Worm (Caenorhabditis elegans) whole organism, L2 larva: ENCODE results near the gene elo-5.

ENCODE experiments used
- ama-1 ChIP-seq: fragments of 150-350 bp; optimal IDR thresholded peaks from 2 replicates; lab custom pipeline; 2018; ENCODE audit warnings: inconsistent platforms
- dmd-4 ChIP-seq: sonication (generic microtip); optimal IDR thresholded peaks from 2 replicates; lab custom pipeline; 2017; ENCODE audit warnings: missing biosample characterization, missing genetic modification characterization
- fos-1 ChIP-seq: fragments of 150-350 bp; optimal IDR thresholded peaks from 2 replicates; lab custom pipeline; 2014; ENCODE audit warnings: missing biosample characterization, missing genetic modification characterization
- lsy-2 ChIP-seq, 2 experiments: fragments of 150-350 bp in 1 of 2; sonication (generic microtip) in 1 of 2; optimal IDR thresholded peaks; 2 replicates each; lab custom pipeline; 2014 to 2017; ENCODE audit warnings: missing biosample characterization in 2 of 2, missing genetic modification characterization in 2 of 2
- mdl-1 ChIP-seq, 2 experiments: fragments of 150-350 bp in 1 of 2; sonication (generic microtip) in 1 of 2; optimal IDR thresholded peaks; 2 replicates each; lab custom pipeline; 2017; ENCODE audit warnings: missing biosample characterization in 2 of 2, missing genetic modification characterization in 2 of 2
- nhr-6 ChIP-seq: fragments of 150-350 bp; optimal IDR thresholded peaks from 2 replicates; lab custom pipeline; 2014; ENCODE audit warnings: missing biosample characterization, missing genetic modification characterization
- snpc-4 ChIP-seq: fragments of 150-350 bp; optimal IDR thresholded peaks from 2 replicates; lab custom pipeline; 2014; ENCODE audit warnings: missing biosample characterization, missing genetic modification characterization
- unc-55 ChIP-seq: fragments of 150-350 bp; sonication (generic microtip); optimal IDR thresholded peaks from 3 replicates; lab custom pipeline; 2014; ENCODE audit warnings: missing biosample characterization, missing genetic modification reagents, missing genetic modification characterization
- unc-62 ChIP-seq: fragments of 150-350 bp; optimal IDR thresholded peaks from 2 replicates; lab custom pipeline; 2014; ENCODE audit warnings: missing biosample characterization, missing genetic modification reagents, missing genetic modification characterization
- zag-1 ChIP-seq: fragments of 150-350 bp; optimal IDR thresholded peaks from 2 replicates; lab custom pipeline; 2014; ENCODE audit warnings: missing biosample characterization, missing genetic modification characterization
- ztf-11 ChIP-seq: sonication (generic microtip); optimal IDR thresholded peaks from 2 replicates; lab custom pipeline; 2017; ENCODE audit warnings: missing biosample characterization, missing genetic modification characterization

DNA sequence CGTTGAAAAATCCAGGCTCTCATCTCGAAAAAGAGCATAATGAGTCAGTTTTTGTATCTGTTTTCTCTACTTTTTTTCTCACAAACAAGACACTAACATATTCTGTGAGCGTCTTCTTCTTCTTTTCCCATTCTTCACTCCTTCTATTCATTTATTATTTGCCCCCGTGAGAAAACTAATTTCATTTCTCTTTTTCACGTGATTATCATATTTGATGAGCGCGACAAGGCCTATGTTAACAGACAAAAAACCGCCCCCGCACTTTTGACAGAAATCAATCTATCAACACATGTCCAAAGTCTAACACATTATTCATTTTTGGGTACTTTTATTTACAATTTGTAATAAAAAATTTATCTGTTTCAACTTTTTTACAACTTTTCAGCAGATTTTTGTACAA lies 39.3 kb downstream of the elo-5 start:
- TF ChIP-seq dmd-4 (tag; lab: Kevin White, UChicago): no peak
- TF ChIP-seq mdl-1 (tag; optimal IDR thresholded peaks at IDR 0.05; lab: Kevin White, UChicago): no peak
- TF ChIP-seq ama-1 (lab: Kevin White, UChicago): no peak
- TF ChIP-seq fos-1 (tag; lab: Kevin White, UChicago): no peak
- TF ChIP-seq unc-55 (GFP tag; lab: Kevin White, UChicago): no peak
- TF ChIP-seq unc-62 (GFP tag; lab: Kevin White, UChicago): no peak
- TF ChIP-seq zag-1: no peak
- TF ChIP-seq lsy-2 (tag; optimal IDR thresholded peaks at IDR 0.05; lab: Kevin White, UChicago): no peak
- TF ChIP-seq ztf-11 (tag; lab: Kevin White, UChicago): no peak
- no peak for TF ChIP-seq snpc-4 (tag; lab: Kevin White, UChicago)
- TF ChIP-seq nhr-6 (tag; lab: Kevin White, UChicago): no peak
